Worm (Caenorhabditis elegans) whole organism, late embryonic: ENCODE measurements around the gene mrps-23.

Experiments used
- C38D4.7 ChIP-seq: fragments of 200-800 bp; sonication (Bioruptor generic); optimal IDR thresholded peaks from 2 replicates; lab custom pipeline; 2018; ENCODE audit warnings: mild to moderate bottlenecking, missing genetic modification characterization, moderate library complexity, missing compliant biosample characterization
- F13H6.1 ChIP-seq: sonication (generic microtip); optimal IDR thresholded peaks from 2 replicates; lab custom pipeline; 2016; ENCODE audit warnings: missing genetic modification characterization, missing compliant biosample characterization
- T23F11.4 ChIP-seq: fragments of 200-800 bp; sonication (Bioruptor generic); optimal IDR thresholded peaks from 2 replicates; lab custom pipeline; 2018; ENCODE audit warnings: mild to moderate bottlenecking, missing genetic modification characterization, missing compliant biosample characterization
- ceh-14 ChIP-seq: sonication (generic microtip); optimal IDR thresholded peaks from 2 replicates; lab custom pipeline; 2016; ENCODE audit warnings: missing genotype, missing genetic modification characterization, missing compliant biosample characterization
- ceh-18 ChIP-seq: sonication (generic microtip); optimal IDR thresholded peaks from 2 replicates; lab custom pipeline; 2016; ENCODE audit warnings: missing genetic modification characterization, missing compliant biosample characterization
- ceh-30 ChIP-seq: fragments of 150-350 bp; optimal IDR thresholded peaks from 2 replicates; lab custom pipeline; 2014; ENCODE audit warnings: missing biosample characterization, missing genetic modification characterization
- ceh-45 ChIP-seq: fragments of 200-800 bp; sonication (Bioruptor generic); IDR thresholded peaks from 2 replicates; pipeline ENCODE4 v1.3.6; 2022; ENCODE audit warnings: missing genetic modification reagents, missing genetic modification characterization, missing compliant biosample characterization
- ceh-48 ChIP-seq: sonication (generic microtip); optimal IDR thresholded peaks from 2 replicates; lab custom pipeline; 2016; ENCODE audit warnings: missing genetic modification characterization, inconsistent platforms, missing compliant biosample characterization
- ceh-9 ChIP-seq: sonication (generic microtip); optimal IDR thresholded peaks from 2 replicates; lab custom pipeline; 2016; ENCODE audit warnings: mild to moderate bottlenecking, missing genetic modification characterization, inconsistent platforms, missing compliant biosample characterization
- elt-2 ChIP-seq: sonication (generic microtip); optimal IDR thresholded peaks from 2 replicates; lab custom pipeline; 2016; ENCODE audit warnings: missing genetic modification reagents, missing genetic modification characterization, missing compliant biosample characterization
- elt-4 ChIP-seq: sonication (generic microtip); optimal IDR thresholded peaks from 2 replicates; lab custom pipeline; 2016; ENCODE audit warnings: missing genetic modification characterization, missing compliant biosample characterization
- fkh-6 ChIP-seq: sonication (generic microtip); optimal IDR thresholded peaks from 2 replicates; lab custom pipeline; 2016; ENCODE audit warnings: missing genetic modification characterization, missing compliant biosample characterization
- hlh-6 ChIP-seq: sonication (generic microtip); optimal IDR thresholded peaks from 2 replicates; lab custom pipeline; 2016; ENCODE audit warnings: missing genotype, missing genetic modification characterization, missing compliant biosample characterization
- hlh-8 ChIP-seq: sonication (generic microtip); optimal IDR thresholded peaks from 2 replicates; lab custom pipeline; 2016; ENCODE audit warnings: missing genotype, missing genetic modification characterization, missing compliant biosample characterization
- lim-6 ChIP-seq: sonication (generic microtip); optimal IDR thresholded peaks from 2 replicates; lab custom pipeline; 2016; ENCODE audit warnings: missing genetic modification characterization, missing compliant biosample characterization
- pag-3 ChIP-seq: sonication (generic microtip); optimal IDR thresholded peaks from 2 replicates; lab custom pipeline; 2016; ENCODE audit warnings: missing compliant biosample characterization, missing genetic modification characterization, borderline replicate concordance
- pat-9 ChIP-seq: fragments of 200-800 bp; sonication (Bioruptor generic); optimal IDR thresholded peaks from 2 replicates; lab custom pipeline; 2018; ENCODE audit warnings: mild to moderate bottlenecking, missing genetic modification characterization, moderate library complexity, missing compliant biosample characterization
- pha-2 ChIP-seq: sonication (generic microtip); optimal IDR thresholded peaks from 2 replicates; lab custom pipeline; 2017; ENCODE audit warnings: mild to moderate bottlenecking, missing genetic modification characterization, missing compliant biosample characterization
- pqm-1 ChIP-seq: sonication (generic microtip); optimal IDR thresholded peaks from 2 replicates; lab custom pipeline; 2016; ENCODE audit warnings: missing genetic modification characterization, missing compliant biosample characterization
- pros-1 ChIP-seq: fragments of 150-350 bp; optimal IDR thresholded peaks from 2 replicates; lab custom pipeline; 2014; ENCODE audit warnings: missing biosample characterization, missing genetic modification reagents, missing genetic modification characterization
- tbx-2 ChIP-seq: sonication (generic microtip); optimal IDR thresholded peaks from 2 replicates; lab custom pipeline; 2016; ENCODE audit warnings: missing genetic modification characterization, missing compliant biosample characterization
- tbx-7 ChIP-seq: sonication (generic microtip); optimal IDR thresholded peaks from 2 replicates; lab custom pipeline; 2016; ENCODE audit warnings: missing genotype, missing genetic modification characterization, missing compliant biosample characterization
- ttx-3 ChIP-seq: sonication (generic microtip); optimal IDR thresholded peaks from 2 replicates; lab custom pipeline; 2016; ENCODE audit warnings: missing genetic modification reagents, missing genetic modification characterization, missing compliant biosample characterization
- unc-86 ChIP-seq: sonication (generic microtip); optimal IDR thresholded peaks from 2 replicates; lab custom pipeline; 2016; ENCODE audit warnings: missing genetic modification characterization, missing compliant biosample characterization

mrps-23 gene

DNA sequence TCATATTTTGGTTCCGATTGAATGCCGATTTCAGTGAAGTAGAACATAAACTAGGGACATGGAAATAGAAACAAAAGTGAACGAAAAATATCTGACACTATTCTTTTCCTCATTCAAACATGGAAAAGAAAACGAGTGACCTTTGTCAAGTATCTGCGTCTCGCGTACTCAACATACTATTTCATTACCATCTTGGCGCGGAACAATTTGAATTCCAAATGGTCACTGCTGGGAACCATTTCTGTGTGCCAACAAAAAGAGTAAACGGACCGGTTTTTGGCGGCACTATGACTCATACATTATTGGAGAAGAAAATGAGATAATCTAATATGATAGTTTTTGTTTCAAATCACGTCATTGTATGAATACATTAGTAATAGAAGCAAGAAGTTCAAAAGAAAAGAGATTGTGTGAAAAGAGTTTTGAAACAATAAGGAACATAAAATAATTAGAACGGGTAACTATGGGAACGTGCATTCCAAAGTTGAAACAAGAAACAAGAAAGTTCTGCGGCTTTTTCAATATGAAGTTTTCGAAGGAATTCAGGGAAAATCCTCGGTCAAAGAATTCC lies 41.0 kb downstream of the mrps-23 start:
- no peak for TF ChIP-seq ttx-3 (tag; lab: Kevin White, UChicago)
- no peak for TF ChIP-seq ceh-18

DNA sequence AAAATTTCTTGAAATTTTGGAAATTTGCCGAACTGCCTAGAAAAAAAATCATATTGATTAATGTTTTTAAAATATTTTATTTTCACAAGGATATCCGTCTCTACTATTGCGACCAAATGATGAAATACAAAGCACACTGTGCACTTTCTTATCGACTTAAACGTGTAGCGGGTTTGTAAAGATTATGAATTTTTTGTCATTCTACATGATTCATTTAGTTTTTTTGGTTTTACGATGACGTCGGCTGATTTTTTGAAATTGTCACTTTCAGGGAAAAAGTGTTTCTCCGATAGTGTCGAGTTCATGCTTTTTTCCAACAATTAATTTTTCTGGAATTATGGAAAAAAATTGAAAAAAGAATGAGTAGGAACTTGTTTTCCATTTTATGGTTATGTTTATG lies 46.9 kb downstream of the mrps-23 start:
- TF ChIP-seq fkh-6 (tag; lab: Kevin White, UChicago) = no peak
- TF ChIP-seq ceh-9 (tag; lab: Kevin White, UChicago) = no peak
- no peak for TF ChIP-seq tbx-2 (tag; lab: Kevin White, UChicago)
- no peak for TF ChIP-seq ceh-45 (GFP tag; lab: Robert Waterston, UW)
- TF ChIP-seq pag-3 (tag; lab: Kevin White, UChicago) = no peak
- no peak for TF ChIP-seq pat-9 (tag; lab: Kevin White, UChicago)
- no peak for TF ChIP-seq tbx-7
- no peak for TF ChIP-seq lim-6 (tag; lab: Kevin White, UChicago)
- no peak for TF ChIP-seq hlh-6 (tag; lab: Kevin White, UChicago)
- no peak for TF ChIP-seq pqm-1 (tag; lab: Kevin White, UChicago)
- TF ChIP-seq F13H6.1 = no peak
- no peak for TF ChIP-seq ceh-48 (tag; lab: Kevin White, UChicago)
- no peak for TF ChIP-seq ceh-30 (tag; lab: Kevin White, UChicago)
- no peak for TF ChIP-seq pros-1 (tag; lab: Kevin White, UChicago)
- TF ChIP-seq ceh-14 (tag; lab: Kevin White, UChicago) = no peak
- no peak for TF ChIP-seq C38D4.7
- no peak for TF ChIP-seq hlh-8 (tag; lab: Kevin White, UChicago)

- TF ChIP-seq pat-9 (tag; lab: Kevin White, UChicago) (no peak), ceh-18 (no peak), hlh-8 (tag; lab: Kevin White, UChicago) (no peak), pha-2 (tag; lab: Kevin White, UChicago) (no peak), T23F11.4 (GFP tag; lab: Kevin White, UChicago) (no peak), elt-2 (peak; percentile 1), unc-86 (tag; lab: Kevin White, UChicago) (no peak), elt-4 (no peak), fkh-6 (tag; lab: Kevin White, UChicago) (no peak)
Observed at ce11 chrIII:9474501-9474900, 49.0 kb downstream of the mrps-23 start.
